Worm (Caenorhabditis elegans) whole organism, L1 larva: ENCODE data around the gene bus-2.

Experiments
- F16B12.6 ChIP-seq: fragments of 150-350 bp; optimal IDR thresholded peaks from 2 replicates; lab custom pipeline; 2014; ENCODE audit warnings: missing biosample characterization, missing genetic modification characterization
- Y116A8C.19 ChIP-seq: sonication (generic microtip); optimal IDR thresholded peaks from 2 replicates; lab custom pipeline; 2016; ENCODE audit warnings: missing compliant biosample characterization, missing genetic modification characterization, borderline replicate concordance
- aly-2 ChIP-seq: fragments of 150-350 bp; optimal IDR thresholded peaks from 2 replicates; lab custom pipeline; 2014; ENCODE audit warnings: missing biosample characterization, missing genetic modification characterization
- ama-1 ChIP-seq: fragments of 150-350 bp; optimal IDR thresholded peaks from 2 replicates; lab custom pipeline; 2014
- blmp-1 ChIP-seq: fragments of 150-350 bp; optimal IDR thresholded peaks from 2 replicates; lab custom pipeline; 2014; ENCODE audit warnings: missing biosample characterization, missing genetic modification characterization
- ceh-82 ChIP-seq, 3 experiments: fragments of 150-350 bp in 1 of 3; sonication (generic microtip) in 2 of 3; optimal IDR thresholded peaks; 2 replicates each; lab custom pipeline; 2014 to 2017; ENCODE audit warnings: missing biosample characterization in 3 of 3, missing genetic modification characterization in 3 of 3
- ces-1 ChIP-seq: fragments of 150-350 bp; optimal IDR thresholded peaks from 2 replicates; lab custom pipeline; 2014; ENCODE audit warnings: missing biosample characterization, missing genetic modification reagents, missing genetic modification characterization
- dpl-1 ChIP-seq, 3 experiments: fragments of 150-350 bp in 2 of 3; sonication (generic microtip) in 1 of 3; optimal IDR thresholded peaks; 2 replicates each; lab custom pipeline; 2014 to 2017; ENCODE audit warnings: missing biosample characterization in 3 of 3, missing genetic modification characterization in 3 of 3, missing genetic modification reagents in 3 of 3
- efl-1 ChIP-seq, 4 experiments: fragments of 150-350 bp; optimal IDR thresholded peaks in 3 of 4; peaks in 1 of 4; 1 replicate in 1 of 4; 2 replicates in 3 of 4; lab custom pipeline; 2014; ENCODE audit warnings: missing biosample characterization in 2 of 4, missing genetic modification characterization in 2 of 4, missing genetic modification reagents in 2 of 4
- efl-3 ChIP-seq: fragments of 200-800 bp; sonication (Bioruptor generic); optimal IDR thresholded peaks from 2 replicates; lab custom pipeline; 2018; ENCODE audit warnings: mild to moderate bottlenecking, missing genetic modification characterization, missing compliant biosample characterization
- egl-27 ChIP-seq, 2 experiments: fragments of 150-350 bp in 1 of 2; sonication (generic microtip); optimal IDR thresholded peaks; 3 replicates each; lab custom pipeline; 2017 to 2018; ENCODE audit warnings: missing biosample characterization in 2 of 2, missing genetic modification characterization in 2 of 2, missing genetic modification reagents in 2 of 2
- elt-3 ChIP-seq, 6 experiments: fragments of 150-350 bp in 1 of 6; sonication (generic microtip); optimal IDR thresholded peaks; 2 replicates each; lab custom pipeline; 2017 to 2018; ENCODE audit warnings: missing biosample characterization in 6 of 6, missing genetic modification characterization in 6 of 6, inconsistent platforms in 1 of 6
- fkh-10 ChIP-seq: sonication (generic microtip); optimal IDR thresholded peaks from 2 replicates; lab custom pipeline; 2017; ENCODE audit warnings: missing biosample characterization, missing genetic modification reagents, missing genetic modification characterization
- fkh-8 ChIP-seq: sonication (generic microtip); optimal IDR thresholded peaks from 2 replicates; lab custom pipeline; 2016; ENCODE audit warnings: mild to moderate bottlenecking, missing genetic modification characterization, missing compliant biosample characterization
- fos-1 ChIP-seq: fragments of 150-350 bp; optimal IDR thresholded peaks from 2 replicates; lab custom pipeline; 2014; ENCODE audit warnings: missing biosample characterization, missing genetic modification characterization
- jun-1 ChIP-seq: fragments of 150-350 bp; optimal IDR thresholded peaks from 2 replicates; lab custom pipeline; 2014; ENCODE audit warnings: missing biosample characterization, missing genetic modification reagents, missing genetic modification characterization
- lin-13 ChIP-seq: fragments of 150-350 bp; optimal IDR thresholded peaks from 2 replicates; lab custom pipeline; 2014; ENCODE audit warnings: missing biosample characterization, missing genetic modification reagents, missing genetic modification characterization
- lin-14 ChIP-seq: fragments of 200-800 bp; sonication (Bioruptor generic); optimal IDR thresholded peaks from 2 replicates; lab custom pipeline; 2018; ENCODE audit warnings: mild to moderate bottlenecking, missing genetic modification characterization, moderate library complexity, missing compliant biosample characterization
- lin-39 ChIP-seq: fragments of 150-350 bp; optimal IDR thresholded peaks from 2 replicates; lab custom pipeline; 2014; ENCODE audit warnings: missing biosample characterization, missing genetic modification reagents, missing genetic modification characterization
- lsy-2 ChIP-seq, 2 experiments: fragments of 150-350 bp; optimal IDR thresholded peaks; 2 replicates each; lab custom pipeline; 2014; ENCODE audit warnings: missing biosample characterization in 2 of 2, missing genetic modification characterization in 2 of 2
- mef-2 ChIP-seq: fragments of 150-350 bp; optimal IDR thresholded peaks from 2 replicates; lab custom pipeline; 2014; ENCODE audit warnings: missing biosample characterization, missing genetic modification characterization
- mep-1 ChIP-seq: fragments of 150-350 bp; optimal IDR thresholded peaks from 2 replicates; lab custom pipeline; 2014; ENCODE audit warnings: missing biosample characterization, missing genetic modification characterization
- nhr-11 ChIP-seq: fragments of 150-350 bp; optimal IDR thresholded peaks from 2 replicates; lab custom pipeline; 2014; ENCODE audit warnings: missing biosample characterization, missing genetic modification characterization
- nhr-12 ChIP-seq: sonication (generic microtip); optimal IDR thresholded peaks from 2 replicates; lab custom pipeline; 2017; ENCODE audit warnings: missing biosample characterization, missing genetic modification characterization
- nhr-19 ChIP-seq: fragments of 200-800 bp; sonication (Bioruptor generic); conservative IDR thresholded peaks from 2 replicates; pipeline ENCODE4 v1.3.6; 2022; ENCODE audit warnings: missing genetic modification characterization, missing compliant biosample characterization
- nhr-47 ChIP-seq: sonication (generic microtip); optimal IDR thresholded peaks from 2 replicates; lab custom pipeline; 2016; ENCODE audit warnings: mild to moderate bottlenecking, missing genetic modification characterization, moderate library complexity, missing compliant biosample characterization
- nhr-71 ChIP-seq: sonication (generic microtip); optimal IDR thresholded peaks from 2 replicates; lab custom pipeline; 2016; ENCODE audit warnings: mild to moderate bottlenecking, missing genetic modification characterization, moderate library complexity, missing compliant biosample characterization
- nhr-90 ChIP-seq: sonication (generic microtip); optimal IDR thresholded peaks from 2 replicates; lab custom pipeline; 2016; ENCODE audit warnings: mild to moderate bottlenecking, missing genetic modification characterization, missing compliant biosample characterization; ENCODE audit not compliant: poor library complexity
- pag-3 ChIP-seq: sonication (generic microtip); optimal IDR thresholded peaks from 2 replicates; lab custom pipeline; 2017; ENCODE audit warnings: missing genetic modification characterization, mild to moderate bottlenecking, missing compliant biosample characterization, antibody characterized with exemption, borderline replicate concordance; ENCODE audit not compliant: insufficient read depth
- sox-4 ChIP-seq: sonication (generic microtip); optimal IDR thresholded peaks from 2 replicates; lab custom pipeline; 2016; ENCODE audit warnings: missing genetic modification characterization, missing compliant biosample characterization
- sup-37 ChIP-seq: fragments of 200-800 bp; sonication (Bioruptor generic); optimal IDR thresholded peaks from 2 replicates; lab custom pipeline; 2018; ENCODE audit warnings: mild to moderate bottlenecking, missing genetic modification characterization, missing compliant biosample characterization
- tbx-2 ChIP-seq: sonication (generic microtip); optimal IDR thresholded peaks from 2 replicates; lab custom pipeline; 2016; ENCODE audit warnings: missing genetic modification characterization, missing compliant biosample characterization
- tlp-1 ChIP-seq: fragments of 150-350 bp; optimal IDR thresholded peaks from 2 replicates; lab custom pipeline; 2014; ENCODE audit warnings: missing biosample characterization, missing genetic modification characterization
- unc-130 ChIP-seq: fragments of 150-350 bp; optimal IDR thresholded peaks from 2 replicates; lab custom pipeline; 2017; ENCODE audit warnings: missing biosample characterization, missing genetic modification characterization, inconsistent platforms
- unc-30 ChIP-seq: sonication (generic microtip); optimal IDR thresholded peaks from 2 replicates; lab custom pipeline; 2017; ENCODE audit warnings: missing biosample characterization, missing genetic modification characterization
- unc-62 ChIP-seq: fragments of 150-350 bp; optimal IDR thresholded peaks from 2 replicates; lab custom pipeline; 2014; ENCODE audit warnings: missing biosample characterization, missing genetic modification reagents, missing genetic modification characterization
- zag-1 ChIP-seq: fragments of 150-350 bp; optimal IDR thresholded peaks from 2 replicates; lab custom pipeline; 2014; ENCODE audit warnings: missing biosample characterization, missing genetic modification characterization
- zip-4 ChIP-seq: fragments of 200-800 bp; sonication (Bioruptor generic); optimal IDR thresholded peaks from 2 replicates; lab custom pipeline; 2018; ENCODE audit warnings: mild to moderate bottlenecking, missing genetic modification characterization, moderate library complexity, missing compliant biosample characterization
- ztf-11 ChIP-seq, 2 experiments: sonication (generic microtip); optimal IDR thresholded peaks; 2 replicates each; lab custom pipeline; 2016 to 2017; ENCODE audit warnings: missing genetic modification characterization in 2 of 2, missing biosample characterization in 1 of 2, missing compliant biosample characterization in 1 of 2
- ztf-4 ChIP-seq: fragments of 150-350 bp; optimal IDR thresholded peaks from 2 replicates; lab custom pipeline; 2014; ENCODE audit warnings: missing biosample characterization, missing genetic modification characterization

Gene bus-2

DNA sequence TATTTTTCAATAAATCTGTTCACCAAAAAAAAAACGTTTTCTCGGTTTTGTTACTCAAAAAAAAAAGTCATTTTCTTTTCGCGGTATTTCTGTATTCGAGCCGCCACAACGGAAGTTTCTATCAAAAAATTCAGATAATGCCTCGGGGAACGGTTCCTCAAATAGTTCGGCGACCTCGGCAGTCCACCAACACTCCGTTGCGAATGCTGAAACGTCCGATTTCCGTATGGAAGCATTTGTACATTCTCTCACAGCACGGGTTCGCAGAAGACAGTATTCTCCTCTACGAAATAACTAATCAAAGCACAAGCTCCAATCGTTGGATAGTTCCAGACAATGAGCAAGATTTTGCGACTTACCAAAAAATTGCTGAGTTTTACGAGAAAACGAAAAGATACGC is 39.7 kb upstream of the bus-2 start, which contains the start of gene Y41D4B.4:
Gene Y41D4B.4 (plus strand): TSS at position 133 of the 400 bp plus-strand sequence.
- TF ChIP-seq nhr-90 (tag; lab: Kevin White, UChicago) (no peak), mep-1 (tag; lab: Kevin White, UChicago) (no peak), sox-4 (tag; lab: Kevin White, UChicago) (no peak), pag-3 (tag; lab: Kevin White, UChicago) (no peak), fkh-10 (GFP tag; lab: Kevin White, UChicago) (no peak), zag-1 (tag; lab: Kevin White, UChicago) (no peak), F16B12.6 (no peak), lsy-2 (tag; optimal IDR thresholded peaks at IDR 0.05; lab: Kevin White, UChicago) (no peak), dpl-1 (GFP tag; optimal IDR thresholded peaks at IDR 0.05; lab: Kevin White, UChicago) (no peak), blmp-1 (tag; lab: Kevin White, UChicago) (no peak), jun-1 (tag; lab: Kevin White, UChicago) (no peak), Y116A8C.19 (tag; lab: Kevin White, UChicago) (no peak), unc-130 (no peak), fkh-8 (tag; lab: Kevin White, UChicago) (no peak), unc-62 (GFP tag; lab: Kevin White, UChicago) (no peak)

DNA sequence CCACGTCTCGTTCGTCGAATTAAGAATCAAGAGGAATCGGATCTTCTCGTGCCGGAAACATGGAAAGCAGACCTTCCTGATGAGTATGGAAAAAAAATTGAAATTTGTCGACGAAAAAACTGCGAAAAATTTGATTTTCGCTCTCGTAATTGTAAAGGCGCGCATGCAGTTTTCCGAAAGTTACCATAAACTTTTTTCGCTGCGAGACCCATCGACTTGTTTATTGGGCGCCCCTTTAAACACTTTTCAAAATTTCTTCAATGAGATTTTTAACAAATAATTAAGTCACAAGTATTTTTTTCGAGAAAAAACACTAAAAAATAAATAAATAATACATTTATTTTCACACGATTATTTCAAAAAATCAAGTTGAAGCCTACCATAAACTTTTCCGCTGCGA is 39.0 kb upstream of the bus-2 start:
- TF ChIP-seq nhr-12 (no peak), unc-30 (tag; lab: Kevin White, UChicago) (no peak), egl-27 (tag; optimal IDR thresholded peaks at IDR 0.05; lab: Kevin White, UChicago) (no peak), Y116A8C.19 (tag; lab: Kevin White, UChicago) (no peak), nhr-71 (tag; lab: Kevin White, UChicago) (no peak), lin-39 (tag; lab: Kevin White, UChicago) (no peak), fos-1 (no peak), efl-3 (GFP tag; lab: Kevin White, UChicago) (no peak), zip-4 (GFP tag; lab: Kevin White, UChicago) (no peak), elt-3 (tag; optimal IDR thresholded peaks at IDR 0.05; lab: Kevin White, UChicago) (no peak)

ce11 chrIV:1662872-1663271 is 36.8 kb upstream of the bus-2 start:
- no peak for TF ChIP-seq elt-3 (tag; optimal IDR thresholded peaks at IDR 0.05; lab: Kevin White, UChicago)
- no peak for TF ChIP-seq efl-1 (optimal IDR thresholded peaks at IDR 0.05; lab: Kevin White, UChicago)
- no peak for TF ChIP-seq efl-1 (GFP tag; optimal IDR thresholded peaks at IDR 0.05 in 1 of 2; lab: Kevin White, UChicago)
- no peak for TF ChIP-seq F16B12.6
- TF ChIP-seq nhr-47, result no peak

DNA sequence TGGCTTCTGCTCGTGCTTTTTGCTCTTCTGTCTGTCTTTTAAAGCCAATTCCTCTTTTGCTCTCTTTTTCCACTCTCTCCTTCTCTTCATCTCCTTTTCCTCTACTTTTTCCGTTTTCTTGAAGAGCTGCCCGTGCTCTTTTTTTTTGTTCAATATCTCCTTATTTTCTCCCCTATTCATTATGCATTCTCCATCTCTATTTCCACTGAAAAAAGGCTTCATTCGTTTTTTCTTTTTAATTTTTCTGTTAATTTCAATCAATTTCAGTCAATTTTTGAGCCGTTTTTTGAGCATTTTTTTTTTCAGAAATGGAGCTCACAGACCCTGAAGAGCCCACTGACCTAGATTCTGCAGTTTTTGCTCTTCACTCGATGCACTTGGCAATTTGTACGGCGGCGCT is 27.3 kb upstream of the bus-2 start, which contains the start of gene Y41D4B.1:
Gene Y41D4B.1 (plus strand): TSS at position 301 of the 400 bp plus-strand sequence.
- no peak for TF ChIP-seq nhr-90 (tag; lab: Kevin White, UChicago)
- no peak for TF ChIP-seq unc-130
- TF ChIP-seq fkh-8 (tag; lab: Kevin White, UChicago), result no peak
- TF ChIP-seq ceh-82 (tag; optimal IDR thresholded peaks at IDR 0.05; lab: Kevin White, UChicago), result no peak
- TF ChIP-seq sox-4 (tag; lab: Kevin White, UChicago), result no peak
- no peak for TF ChIP-seq aly-2 (tag; lab: Kevin White, UChicago)
- no peak for TF ChIP-seq ces-1 (GFP tag; lab: Kevin White, UChicago)
- no peak for TF ChIP-seq ama-1 (lab: Kevin White, UChicago)
- no peak for TF ChIP-seq ztf-11 (tag; optimal IDR thresholded peaks at IDR 0.05; lab: Kevin White, UChicago)
- TF ChIP-seq Y116A8C.19 (tag; lab: Kevin White, UChicago), result no peak
- no peak for TF ChIP-seq mef-2 (tag; lab: Kevin White, UChicago)
- no peak for TF ChIP-seq lin-14 (GFP tag; lab: Kevin White, UChicago)
- no peak for TF ChIP-seq nhr-19 (GFP tag; lab: Robert Waterston, UW)
- TF ChIP-seq ztf-4 (tag; lab: Kevin White, UChicago), result no peak
- TF ChIP-seq nhr-11 (tag; lab: Kevin White, UChicago), result no peak
- no peak for TF ChIP-seq sup-37 (GFP tag; lab: Kevin White, UChicago)
- no peak for TF ChIP-seq tlp-1 (tag; lab: Kevin White, UChicago)
- no peak for TF ChIP-seq lin-13
- TF ChIP-seq nhr-12, result no peak
- no peak for TF ChIP-seq tbx-2 (tag; lab: Kevin White, UChicago)
